Fruit fly (Drosophila melanogaster) whole organism, embryonic: ENCODE results near the gene CG14000.
A peak's percentile ranks its signal among the peaks of the same experiment; 100 is the strongest.

Source experiments
- BtbVII ChIP-seq: fragments of 200-800 bp; sonication (Bioruptor generic); optimal IDR thresholded peaks from 3 replicates; lab custom pipeline; 2017; ENCODE audit warnings: missing biosample characterization, mild to moderate bottlenecking, missing genetic modification characterization
- CG10366 ChIP-seq: fragments of 200-800 bp; sonication (Bioruptor generic); IDR thresholded peaks from 2 replicates; pipeline ENCODE4 v1.3.6; 2022; ENCODE audit warnings: missing biosample characterization, missing genetic modification characterization
- CG10654 ChIP-seq: fragments of 200-800 bp; sonication (Bioruptor generic); optimal IDR thresholded peaks from 2 replicates; lab custom pipeline; 2016; ENCODE audit warnings: missing biosample characterization, missing genetic modification characterization
- CG10959 ChIP-seq: fragments of 200-800 bp; sonication (Bioruptor generic); IDR thresholded peaks from 2 replicates; pipeline ENCODE4 v1.3.6; 2022; ENCODE audit warnings: missing biosample characterization, missing genetic modification characterization
- CG11695 ChIP-seq: fragments of 200-800 bp; sonication (Bioruptor generic); IDR thresholded peaks from 3 replicates; pipeline ENCODE4 v1.3.6; 2022; ENCODE audit warnings: missing biosample characterization, missing genetic modification characterization
- CG12071 ChIP-seq: fragments of 200-800 bp; sonication (Bioruptor generic); optimal IDR thresholded peaks from 3 replicates; lab custom pipeline; 2018; ENCODE audit warnings: missing biosample characterization, mild to moderate bottlenecking, missing genetic modification characterization
- CG15479 ChIP-seq: fragments of 200-800 bp; sonication (Bioruptor generic); optimal IDR thresholded peaks from 3 replicates; lab custom pipeline; 2019; ENCODE audit warnings: missing biosample characterization, mild to moderate bottlenecking, missing genetic modification characterization, moderate library complexity
- CG1602 ChIP-seq: fragments of 200-800 bp; sonication (Bioruptor generic); optimal IDR thresholded peaks from 3 replicates; lab custom pipeline; 2016; ENCODE audit warnings: missing biosample characterization, missing genetic modification characterization
- CG17328 ChIP-seq: fragments of 200-800 bp; sonication (Bioruptor generic); IDR thresholded peaks from 2 replicates; pipeline ENCODE4 v1.3.6; 2022; ENCODE audit warnings: missing biosample characterization, missing genetic modification characterization
- CG17385 ChIP-seq: fragments of 200-800 bp; sonication (Bioruptor generic); optimal IDR thresholded peaks from 3 replicates; lab custom pipeline; 2018; ENCODE audit warnings: missing biosample characterization, mild to moderate bottlenecking, missing genetic modification characterization
- CG17912 ChIP-seq: fragments of 200-800 bp; sonication (Bioruptor generic); optimal IDR thresholded peaks from 2 replicates; lab custom pipeline; 2018; ENCODE audit warnings: missing biosample characterization, mild to moderate bottlenecking, missing genetic modification characterization
- CG18476 ChIP-seq: fragments of 200-800 bp; sonication (Bioruptor generic); optimal IDR thresholded peaks from 2 replicates; lab custom pipeline; 2016; ENCODE audit warnings: missing biosample characterization, mild to moderate bottlenecking, missing genetic modification characterization
- CG18599 ChIP-seq: fragments of 200-800 bp; sonication (Bioruptor generic); optimal IDR thresholded peaks from 3 replicates; lab custom pipeline; 2017; ENCODE audit warnings: missing biosample characterization, missing genetic modification characterization, mild to moderate bottlenecking, moderate library complexity, missing genetic modification reagents
- CG3407 ChIP-seq: fragments of 200-800 bp; sonication (Bioruptor generic); optimal IDR thresholded peaks from 2 replicates; lab custom pipeline; 2018; ENCODE audit warnings: missing biosample characterization, mild to moderate bottlenecking, missing genetic modification characterization
- CG4730 ChIP-seq: fragments of 200-800 bp; sonication (Bioruptor generic); IDR thresholded peaks from 2 replicates; pipeline ENCODE4 v1.3.6; 2022; ENCODE audit warnings: missing biosample characterization, missing genetic modification characterization
- CG7556 ChIP-seq: fragments of 200-800 bp; sonication (Bioruptor generic); optimal IDR thresholded peaks from 2 replicates; lab custom pipeline; 2017; ENCODE audit warnings: missing biosample characterization, mild to moderate bottlenecking, missing genetic modification characterization
- CG8281 ChIP-seq: fragments of 200-800 bp; sonication (Bioruptor generic); optimal IDR thresholded peaks from 2 replicates; lab custom pipeline; 2018; ENCODE audit warnings: missing biosample characterization, mild to moderate bottlenecking, missing genetic modification characterization, moderate library complexity
- CG9932 ChIP-seq: fragments of 200-800 bp; sonication (Bioruptor generic); IDR thresholded peaks from 2 replicates; pipeline ENCODE4 v1.3.6; 2022; ENCODE audit warnings: missing biosample characterization, missing genetic modification characterization
- Dip2 ChIP-seq: fragments of 200-800 bp; sonication (Bioruptor generic); IDR thresholded peaks from 2 replicates; pipeline ENCODE4 v1.3.6; 2022; ENCODE audit warnings: missing biosample characterization, missing genetic modification characterization
- Dip3 ChIP-seq: fragments of 200-800 bp; sonication (Bioruptor generic); optimal IDR thresholded peaks from 3 replicates; lab custom pipeline; 2016; ENCODE audit warnings: missing biosample characterization, missing genetic modification characterization
- Drgx ChIP-seq: fragments of 200-800 bp; sonication (Bioruptor generic); IDR thresholded peaks from 2 replicates; pipeline ENCODE4 v1.3.6; 2022; ENCODE audit warnings: missing biosample characterization, missing genetic modification characterization
- Ets97D ChIP-seq: fragments of 200-800 bp; sonication (Bioruptor generic); optimal IDR thresholded peaks from 3 replicates; lab custom pipeline; 2016; ENCODE audit warnings: missing biosample characterization, missing genetic modification characterization
- H15 ChIP-seq: fragments of 200-800 bp; sonication (Bioruptor generic); IDR thresholded peaks from 3 replicates; pipeline ENCODE4 v1.3.6; 2022; ENCODE audit warnings: missing biosample characterization, missing genetic modification characterization
- Hmr ChIP-seq: fragments of 200-800 bp; sonication (Bioruptor generic); optimal IDR thresholded peaks from 3 replicates; lab custom pipeline; 2017; ENCODE audit warnings: mild to moderate bottlenecking, missing biosample characterization, missing genetic modification reagents, missing genetic modification characterization
- Lpt ChIP-seq: fragments of >200 bp; optimal IDR thresholded peaks from 2 replicates; lab custom pipeline; 2018; ENCODE audit warnings: missing biosample characterization, missing genetic modification characterization
- Optix ChIP-seq: fragments of 200-800 bp; sonication (Bioruptor generic); IDR thresholded peaks from 3 replicates; pipeline ENCODE4 v1.3.6; 2022; ENCODE audit warnings: missing biosample characterization, missing genetic modification characterization
- Six4 ChIP-seq: fragments of 200-800 bp; sonication (Bioruptor generic); optimal IDR thresholded peaks from 2 replicates; lab custom pipeline; 2016; ENCODE audit warnings: missing biosample characterization, missing genetic modification characterization
- ap ChIP-seq: fragments of 200-800 bp; sonication (Bioruptor generic); IDR thresholded peaks from 2 replicates; pipeline ENCODE4 v1.3.6; 2022; ENCODE audit warnings: missing biosample characterization, missing genetic modification characterization
- chif ChIP-seq, 2 experiments: fragments of 200-800 bp; sonication (Bioruptor generic); optimal IDR thresholded peaks; 3 replicates each; lab custom pipeline; 2016; ENCODE audit warnings: missing biosample characterization in 2 of 2, missing genetic modification characterization in 2 of 2
- dmrt11E ChIP-seq: fragments of 200-800 bp; sonication (Bioruptor generic); optimal IDR thresholded peaks from 3 replicates; lab custom pipeline; 2018; ENCODE audit warnings: missing biosample characterization, mild to moderate bottlenecking, missing genetic modification characterization, moderate library complexity
- ewg ChIP-seq: fragments of 200-800 bp; sonication (Bioruptor generic); optimal IDR thresholded peaks from 3 replicates; lab custom pipeline; 2017; ENCODE audit warnings: mild to moderate bottlenecking, missing biosample characterization, missing genetic modification reagents, missing genetic modification characterization
- exex ChIP-seq: fragments of 200-800 bp; sonication (Bioruptor generic); optimal IDR thresholded peaks from 4 replicates; lab custom pipeline; 2018; ENCODE audit warnings: missing biosample characterization, mild to moderate bottlenecking, missing genetic modification characterization, moderate library complexity
- fd96Cb ChIP-seq: fragments of 200-800 bp; sonication (Bioruptor generic); optimal IDR thresholded peaks from 2 replicates; lab custom pipeline; 2018; ENCODE audit warnings: missing biosample characterization, mild to moderate bottlenecking, missing genetic modification characterization, moderate library complexity
- gce ChIP-seq: fragments of 200-800 bp; sonication (Bioruptor generic); IDR thresholded peaks from 3 replicates; pipeline ENCODE4 v1.3.6; 2022; ENCODE audit warnings: missing biosample characterization, missing genetic modification characterization
- hkb ChIP-seq, 2 experiments: fragments of 200-800 bp in 1 of 2; fragments of >200 bp in 1 of 2; sonication (Bioruptor generic) in 1 of 2; IDR thresholded peaks in 1 of 2; optimal IDR thresholded peaks in 1 of 2; 2 replicates each; pipeline versions ENCODE4 v1.3.6 to Lab custom; 2017 to 2022; ENCODE audit warnings: missing biosample characterization in 1 of 2, missing genetic modification characterization in 1 of 2
- hth ChIP-seq: fragments of >200 bp; optimal IDR thresholded peaks from 2 replicates; lab custom pipeline; 2017; ENCODE audit warnings: inconsistent platforms
- kay ChIP-seq: fragments of 200-800 bp; sonication (Bioruptor generic); optimal IDR thresholded peaks from 2 replicates; lab custom pipeline; 2016; ENCODE audit warnings: missing biosample characterization, missing genetic modification characterization
- ken ChIP-seq: fragments of 200-800 bp; sonication (Bioruptor generic); IDR thresholded peaks from 3 replicates; pipeline ENCODE4 v1.3.6; 2022; ENCODE audit warnings: missing biosample characterization, missing genetic modification characterization
- mld ChIP-seq: fragments of 200-800 bp; sonication (Bioruptor generic); IDR thresholded peaks from 3 replicates; pipeline ENCODE4 v1.3.6; 2022; ENCODE audit warnings: missing biosample characterization, missing genetic modification characterization; ENCODE audit not compliant: partially characterized antibody
- nau ChIP-seq: fragments of 200-800 bp; sonication (Bioruptor generic); optimal IDR thresholded peaks from 3 replicates; lab custom pipeline; 2017; ENCODE audit warnings: missing biosample characterization, mild to moderate bottlenecking, missing genetic modification characterization, missing genetic modification reagents
- pb ChIP-seq: fragments of 200-800 bp; sonication (Bioruptor generic); optimal IDR thresholded peaks from 3 replicates; lab custom pipeline; 2016; ENCODE audit warnings: missing biosample characterization, missing genetic modification characterization
- pita ChIP-seq: fragments of 200-800 bp; sonication (Bioruptor generic); optimal IDR thresholded peaks from 2 replicates; lab custom pipeline; 2017; ENCODE audit warnings: missing biosample characterization, mild to moderate bottlenecking, missing genetic modification characterization
- prd ChIP-seq, 3 experiments: fragments of >200 bp in 2 of 3; fragments of 200-800 bp in 1 of 3; sonication (Bioruptor generic) in 1 of 3; optimal IDR thresholded peaks in 2 of 3; IDR thresholded peaks in 1 of 3; 2 replicates in 2 of 3; 3 replicates in 1 of 3; pipeline versions ENCODE4 v1.3.6 to Lab custom; 2017 to 2022; ENCODE audit warnings: missing biosample characterization in 1 of 3, missing genetic modification characterization in 1 of 3
- sens ChIP-seq: fragments of 200-800 bp; sonication (Bioruptor generic); peaks from one replicate; lab custom pipeline; 2016; ENCODE audit warnings: missing biosample characterization, missing genetic modification characterization
- shn ChIP-seq: fragments of 200-800 bp; sonication (Bioruptor generic); optimal IDR thresholded peaks from 3 replicates; lab custom pipeline; 2016; ENCODE audit warnings: missing biosample characterization, missing genetic modification characterization
- slou ChIP-seq: fragments of 200-800 bp; sonication (Bioruptor generic); optimal IDR thresholded peaks from 3 replicates; lab custom pipeline; 2016; ENCODE audit warnings: missing biosample characterization, missing genetic modification characterization
- slp2 ChIP-seq: fragments of 200-800 bp; sonication (Bioruptor generic); optimal IDR thresholded peaks from 2 replicates; lab custom pipeline; 2016; ENCODE audit warnings: missing biosample characterization, missing genetic modification characterization
- stc ChIP-seq: fragments of 200-800 bp; sonication (Bioruptor generic); IDR thresholded peaks from 2 replicates; pipeline ENCODE4 v1.3.6; 2022; ENCODE audit warnings: missing biosample characterization, missing genetic modification characterization
- vvl ChIP-seq: fragments of 200-800 bp; sonication (Bioruptor generic); IDR thresholded peaks from 2 replicates; pipeline ENCODE4 v1.3.6; 2022; ENCODE audit warnings: missing biosample characterization, missing genetic modification characterization
- wdn ChIP-seq: fragments of 200-800 bp; sonication (Bioruptor generic); IDR thresholded peaks from 2 replicates; pipeline ENCODE4 v1.3.6; 2022; ENCODE audit warnings: missing biosample characterization, missing genetic modification characterization
- wek ChIP-seq: fragments of 200-800 bp; sonication (Bioruptor generic); optimal IDR thresholded peaks from 3 replicates; lab custom pipeline; 2018; ENCODE audit warnings: missing biosample characterization, mild to moderate bottlenecking, missing genetic modification characterization, moderate library complexity
- zen ChIP-seq: fragments of 200-800 bp; sonication (Bioruptor generic); optimal IDR thresholded peaks from 3 replicates; lab custom pipeline; 2018; ENCODE audit warnings: missing biosample characterization, mild to moderate bottlenecking, missing genetic modification characterization, moderate library complexity

Gene CG14000

dm6 chr2L:5866791-5867190 lies 43.3 kb downstream of the CG14000 start (continued):
- TF ChIP-seq CG9932 (GFP tag; lab: Robert Waterston, UW), result no peak
- TF ChIP-seq ken, result 0 out of 3 replicates have a peak, but pooled peaks have one; percentile 18
- no peak for TF ChIP-seq CG12071 (GFP tag; lab: Kevin White, UChicago)
- no peak for TF ChIP-seq stc
- no peak for TF ChIP-seq Dip2 (GFP tag; lab: Robert Waterston, UW)
- TF ChIP-seq CG4730, result no peak
- no peak for TF ChIP-seq kay (GFP tag; lab: Kevin White, UChicago)
- TF ChIP-seq CG17385, result no peak
- no peak for TF ChIP-seq ewg (GFP tag; lab: Kevin White, UChicago)
- no peak for TF ChIP-seq CG17912 (GFP tag; lab: Kevin White, UChicago)
- no peak for TF ChIP-seq slp2 (GFP tag; lab: Kevin White, UChicago)
- no peak for TF ChIP-seq pita
- no peak for TF ChIP-seq Lpt
- no peak for TF ChIP-seq Optix (GFP tag; lab: Robert Waterston, UW)
- TF ChIP-seq H15 (GFP tag; lab: Robert Waterston, UW), result no peak
- TF ChIP-seq CG18599 (GFP tag; lab: Kevin White, UChicago), result no peak
- no peak for TF ChIP-seq CG7556 (GFP tag; lab: Kevin White, UChicago)
- TF ChIP-seq vvl (GFP tag; lab: Robert Waterston, UW), result no peak
- TF ChIP-seq dmrt11E (tag; lab: Kevin White, UChicago), result no peak
- no peak for TF ChIP-seq ap
- peak; percentile 31; the same call in 1 of the 2 replicates for TF ChIP-seq CG17328 (GFP tag; lab: Robert Waterston, UW)
- TF ChIP-seq Hmr (GFP tag; lab: Kevin White, UChicago), result no peak
- peak; percentile 17 for TF ChIP-seq zen (tag; lab: Kevin White, UChicago)
- TF ChIP-seq slou (GFP tag; lab: Kevin White, UChicago), result no peak
- no peak for TF ChIP-seq CG3407 (GFP tag; lab: Kevin White, UChicago)
- no peak for TF ChIP-seq exex (tag; lab: Kevin White, UChicago)
- no peak for TF ChIP-seq CG15479 (GFP tag; lab: Kevin White, UChicago)
- no peak for TF ChIP-seq Dip3 (GFP tag; lab: Kevin White, UChicago)
- peak; percentile 84 for TF ChIP-seq Ets97D (GFP tag; lab: Kevin White, UChicago)
- TF ChIP-seq CG18476 (GFP tag; lab: Kevin White, UChicago), result no peak
- no peak for TF ChIP-seq Six4 (GFP tag; lab: Kevin White, UChicago)
- no peak for TF ChIP-seq wek (GFP tag; lab: Kevin White, UChicago)
- TF ChIP-seq wdn (GFP tag; lab: Robert Waterston, UW), result no peak
- TF ChIP-seq mld (GFP tag; lab: Robert Waterston, UW), result 0 out of 3 replicates have a peak, but pooled peaks have one; percentile 14
- peak; percentile 26; the same call in 1 of the 2 replicates for TF ChIP-seq Drgx
- no peak for TF ChIP-seq nau
- no peak for TF ChIP-seq shn (GFP tag; lab: Kevin White, UChicago)
- TF ChIP-seq CG1602 (GFP tag; lab: Kevin White, UChicago), result no peak
- peak; percentile 60 for TF ChIP-seq sens (GFP tag; lab: Kevin White, UChicago)
- no peak for TF ChIP-seq hth (lab: Kevin White, UChicago)
- no peak for TF ChIP-seq BtbVII
- TF ChIP-seq CG10366 (GFP tag; lab: Robert Waterston, UW), result no peak
- no peak for TF ChIP-seq prd (optimal IDR thresholded peaks at IDR 0.05; lab: Kevin White, UChicago)
- no peak for TF ChIP-seq prd (GFP tag; IDR thresholded peaks at IDR 0.05; lab: Robert Waterston, UW)
- no peak for TF ChIP-seq CG10654
- no peak for TF ChIP-seq hkb (optimal IDR thresholded peaks at IDR 0.05; lab: Kevin White, UChicago)
- TF ChIP-seq hkb (GFP tag; IDR thresholded peaks at IDR 0.05; lab: Robert Waterston, UW), result no peak
- TF ChIP-seq fd96Cb (tag; lab: Kevin White, UChicago), result no peak
- TF ChIP-seq CG11695 (GFP tag; lab: Robert Waterston, UW), result no peak
- TF ChIP-seq chif (GFP tag; optimal IDR thresholded peaks at IDR 0.05; lab: Kevin White, UChicago), result no peak
- no peak for TF ChIP-seq CG8281 (tag; lab: Kevin White, UChicago)
- peak; percentile 20; the same call in 1 of the 2 replicates for TF ChIP-seq CG10959 (GFP tag; lab: Robert Waterston, UW)
- no peak for TF ChIP-seq gce
- TF ChIP-seq pb (GFP tag; lab: Kevin White, UChicago), result no peak
